Fruit fly (Drosophila melanogaster): Measurements from ENCODE around the gene CG31915.

Gene CG31915

DNA sequence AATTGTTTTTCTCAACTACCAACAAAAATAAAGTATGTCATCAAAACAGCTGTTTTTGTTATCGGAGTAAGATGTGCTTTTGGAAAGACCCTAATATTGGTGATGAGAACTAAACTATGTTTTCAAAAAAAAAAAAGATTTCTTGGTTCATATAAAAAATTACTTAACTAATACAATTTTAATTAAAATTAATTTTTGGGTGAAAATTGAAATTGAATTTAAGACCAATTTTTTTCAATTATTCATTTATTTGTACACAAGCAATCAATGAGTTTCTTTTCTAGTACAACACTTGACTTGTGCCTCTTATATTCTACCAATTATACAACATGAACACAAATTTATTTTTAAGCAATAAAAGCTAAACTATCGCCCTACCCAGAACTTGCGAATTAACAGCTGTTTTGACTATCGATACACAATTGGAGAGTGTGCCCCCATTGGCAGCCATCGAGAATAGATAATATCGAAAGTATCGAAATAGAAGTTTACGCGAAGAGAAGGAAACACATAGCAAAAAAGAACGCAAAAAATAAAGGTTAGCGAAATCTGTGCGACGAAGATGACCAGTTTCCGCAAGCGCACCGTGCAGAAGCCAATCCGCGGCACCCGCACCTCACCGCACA lies 4.0 kb upstream of the CG31915 start, which contains the start of the genes Vps52 and Elp4 (continued):
- TF ChIP-seq tgo (GFP tag; IDR thresholded peaks at IDR 0.05): peak; percentile 79
- peak; percentile 58 for TF ChIP-seq CG1603 (tag; optimal IDR thresholded peaks at IDR 0.05)
- peak; percentile 67 for TF ChIP-seq MBD-R2 (GFP tag; IDR thresholded peaks at IDR 0.05)
- TF ChIP-seq CG5180 (GFP tag; optimal IDR thresholded peaks at IDR 0.05): no peak
- TF ChIP-seq vvl (GFP tag; IDR thresholded peaks at IDR 0.05): peak; percentile 70
- TF ChIP-seq maf-S (GFP tag; optimal IDR thresholded peaks at IDR 0.05): peak; percentile 48
- TF ChIP-seq BEAF-32 (GFP tag; optimal IDR thresholded peaks at IDR 0.05): peak; percentile 80
- no peak for TF ChIP-seq Poxn (GFP tag; IDR thresholded peaks at IDR 0.05)
- TF ChIP-seq Dref (GFP tag; IDR thresholded peaks at IDR 0.05): peak; percentile 83
- no peak for TF ChIP-seq sim (GFP tag; IDR thresholded peaks at IDR 0.05)
- no peak for TF ChIP-seq pros (GFP tag; optimal IDR thresholded peaks at IDR 0.05)
- TF ChIP-seq Hmx (GFP tag; optimal IDR thresholded peaks at IDR 0.05): no peak

DNA sequence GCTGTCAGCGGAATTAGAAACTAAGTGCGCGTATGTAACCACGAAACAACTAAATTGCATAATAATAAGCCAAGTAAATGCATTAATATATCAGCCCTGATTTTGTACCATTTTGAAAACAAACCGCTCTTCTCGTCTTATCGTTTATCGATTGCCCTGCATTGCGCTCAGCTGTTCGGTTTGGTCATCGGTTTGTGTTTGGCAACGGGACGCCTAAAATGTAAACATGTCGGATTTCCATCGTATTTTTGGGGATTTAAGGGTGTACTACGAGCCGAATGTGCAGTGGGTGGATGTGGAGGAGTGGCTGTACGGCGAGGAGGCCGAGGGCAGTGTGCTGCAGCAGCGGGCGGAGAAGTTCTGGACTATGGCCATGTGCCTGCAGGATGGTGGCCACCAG lies 2.2 kb upstream of the CG31915 start, which contains the start of gene Cap-D3:
Gene Cap-D3 (plus strand): TSS at position 183 of the 400 bp plus-strand sequence.
- TF ChIP-seq CG7963 (GFP tag; IDR thresholded peaks at IDR 0.05; ENCODE audit: partially characterized antibody) (peak; percentile 62; the same call in 1 of the 3 replicates), CG18476 (GFP tag; optimal IDR thresholded peaks at IDR 0.05) (no peak), Drgx (GFP tag; IDR thresholded peaks at IDR 0.05) (no peak), CG10543 (GFP tag; optimal IDR thresholded peaks at IDR 0.05) (no peak), usp (GFP tag; optimal IDR thresholded peaks at IDR 0.05) (no peak), CG7372 (GFP tag; IDR thresholded peaks at IDR 0.05) (no peak), CG3726 (GFP tag; IDR thresholded peaks at IDR 0.05) (no peak), eyg (GFP tag; optimal IDR thresholded peaks at IDR 0.05) (no peak), bab2 (GFP tag; optimal IDR thresholded peaks at IDR 0.05) (no peak), maf-S (GFP tag; optimal IDR thresholded peaks at IDR 0.05) (no peak), CG1647 (GFP tag; optimal IDR thresholded peaks at IDR 0.05) (no peak), CG18011 (GFP tag; optimal IDR thresholded peaks at IDR 0.05) (no peak), bowl (GFP tag; IDR thresholded peaks at IDR 0.05) (no peak), chn (GFP tag; optimal IDR thresholded peaks at IDR 0.05) (no peak), fru (optimal IDR thresholded peaks at IDR 0.05) (no peak), CG6765 (GFP tag; optimal IDR thresholded peaks at IDR 0.05) (no peak), CG17186 (GFP tag; optimal IDR thresholded peaks at IDR 0.05) (no peak), HLH4C (GFP tag; IDR thresholded peaks at IDR 0.05; ENCODE audit: partially characterized antibody) (peak; percentile 85), en (GFP tag; optimal IDR thresholded peaks at IDR 0.05) (no peak), CG4820 (GFP tag; optimal IDR thresholded peaks at IDR 0.05) (no peak), CG9817 (tag; optimal IDR thresholded peaks at IDR 0.05) (no peak), CG4404 (GFP tag; IDR thresholded peaks at IDR 0.05) (no peak), slp2 (GFP tag; optimal IDR thresholded peaks at IDR 0.05) (no peak), ewg (GFP tag; optimal IDR thresholded peaks at IDR 0.05) (no peak), ERR (GFP tag; optimal IDR thresholded peaks at IDR 0.05) (no peak), MBD-R2 (GFP tag; IDR thresholded peaks at IDR 0.05) (peak; percentile 76), Med (GFP tag) (peak; percentile 54), Poxn (GFP tag; IDR thresholded peaks at IDR 0.05) (no peak), Opbp (GFP tag; IDR thresholded peaks at IDR 0.05; ENCODE audit: partially characterized antibody) (peak; percentile 63; the same call in 2 of the 3 replicates), CG11696 (GFP tag; IDR thresholded peaks at IDR 0.05) (no peak), h (optimal IDR thresholded peaks at IDR 0.05) (no peak), trem (tag; optimal IDR thresholded peaks at IDR 0.05) (no peak), CG17912 (GFP tag; optimal IDR thresholded peaks at IDR 0.05) (no peak), sim (GFP tag; IDR thresholded peaks at IDR 0.05) (no peak), CG8290 (GFP tag; optimal IDR thresholded peaks at IDR 0.05) (no peak), CG8290 (tag; optimal IDR thresholded peaks at IDR 0.05) (no peak), Spps (tag; optimal IDR thresholded peaks at IDR 0.05) (no peak), Ets97D (GFP tag; optimal IDR thresholded peaks at IDR 0.05) (no peak), lov (optimal IDR thresholded peaks at IDR 0.05) (no peak), lov (GFP tag; IDR thresholded peaks at IDR 0.05) (no peak), sr (GFP tag; IDR thresholded peaks at IDR 0.05) (no peak), CG10654 (GFP tag; optimal IDR thresholded peaks at IDR 0.05) (no peak), ara (GFP tag; IDR thresholded peaks at IDR 0.05) (no peak)
